Worm (Caenorhabditis elegans) whole organism, L1 larva: ENCODE results near the gene ZK381.62.

ENCODE experiments used
- C04F5.9 ChIP-seq: sonication (generic microtip); optimal IDR thresholded peaks from 2 replicates; lab custom pipeline; 2016; ENCODE audit warnings: missing genetic modification characterization, missing compliant biosample characterization
- C16A3.4 ChIP-seq: fragments of 150-350 bp; optimal IDR thresholded peaks from 2 replicates; lab custom pipeline; 2014; ENCODE audit warnings: missing biosample characterization, missing genetic modification characterization
- aha-1 ChIP-seq: fragments of 150-350 bp; optimal IDR thresholded peaks from 2 replicates; lab custom pipeline; 2014; ENCODE audit warnings: missing biosample characterization, missing genetic modification characterization
- ama-1 ChIP-seq: fragments of 150-350 bp; optimal IDR thresholded peaks from 2 replicates; lab custom pipeline; 2014
- ceh-82 ChIP-seq, 3 experiments: fragments of 150-350 bp in 1 of 3; sonication (generic microtip) in 2 of 3; optimal IDR thresholded peaks; 2 replicates each; lab custom pipeline; 2014 to 2017; ENCODE audit warnings: missing biosample characterization in 3 of 3, missing genetic modification characterization in 3 of 3
- dpl-1 ChIP-seq, 3 experiments: fragments of 150-350 bp in 2 of 3; sonication (generic microtip) in 1 of 3; optimal IDR thresholded peaks; 2 replicates each; lab custom pipeline; 2014 to 2017; ENCODE audit warnings: missing biosample characterization in 3 of 3, missing genetic modification characterization in 3 of 3, missing genetic modification reagents in 3 of 3
- dsc-1 ChIP-seq: sonication (generic microtip); optimal IDR thresholded peaks from 2 replicates; lab custom pipeline; 2016; ENCODE audit warnings: mild to moderate bottlenecking, missing genetic modification characterization, missing compliant biosample characterization
- efl-1 ChIP-seq, 4 experiments: fragments of 150-350 bp; optimal IDR thresholded peaks in 3 of 4; peaks in 1 of 4; 1 replicate in 1 of 4; 2 replicates in 3 of 4; lab custom pipeline; 2014; ENCODE audit warnings: missing biosample characterization in 2 of 4, missing genetic modification characterization in 2 of 4, missing genetic modification reagents in 2 of 4
- egl-13 ChIP-seq: sonication (generic microtip); optimal IDR thresholded peaks from 2 replicates; lab custom pipeline; 2016; ENCODE audit warnings: missing genotype, missing genetic modification reagents, missing genetic modification characterization, missing compliant biosample characterization
- egl-27 ChIP-seq, 2 experiments: fragments of 150-350 bp in 1 of 2; sonication (generic microtip); optimal IDR thresholded peaks; 3 replicates each; lab custom pipeline; 2017 to 2018; ENCODE audit warnings: missing biosample characterization in 2 of 2, missing genetic modification characterization in 2 of 2, missing genetic modification reagents in 2 of 2
- fos-1 ChIP-seq: fragments of 150-350 bp; optimal IDR thresholded peaks from 2 replicates; lab custom pipeline; 2014; ENCODE audit warnings: missing biosample characterization, missing genetic modification characterization
- hlh-17 ChIP-seq: fragments of 200-800 bp; sonication (Bioruptor generic); optimal IDR thresholded peaks from 2 replicates; lab custom pipeline; 2018; ENCODE audit warnings: missing genetic modification characterization, mild to moderate bottlenecking, missing compliant biosample characterization, moderate library complexity, borderline replicate concordance
- hpl-2 ChIP-seq: fragments of 150-350 bp; optimal IDR thresholded peaks from 2 replicates; lab custom pipeline; 2014; ENCODE audit warnings: missing biosample characterization, missing genetic modification reagents, missing genetic modification characterization
- irx-1 ChIP-seq: sonication (generic microtip); optimal IDR thresholded peaks from 2 replicates; lab custom pipeline; 2016; ENCODE audit warnings: missing genetic modification characterization, missing compliant biosample characterization
- lin-14 ChIP-seq: fragments of 200-800 bp; sonication (Bioruptor generic); optimal IDR thresholded peaks from 2 replicates; lab custom pipeline; 2018; ENCODE audit warnings: mild to moderate bottlenecking, missing genetic modification characterization, moderate library complexity, missing compliant biosample characterization
- lin-15B ChIP-seq: fragments of 150-350 bp; sonication (generic microtip); optimal IDR thresholded peaks from 3 replicates; lab custom pipeline; 2014; ENCODE audit warnings: missing biosample characterization, missing genetic modification characterization
- lin-35 ChIP-seq, 2 experiments: fragments of 150-350 bp; optimal IDR thresholded peaks; 2 replicates each; lab custom pipeline; 2014; ENCODE audit warnings: missing biosample characterization in 2 of 2, missing genetic modification characterization in 2 of 2, missing genetic modification reagents in 2 of 2
- lin-39 ChIP-seq: fragments of 150-350 bp; optimal IDR thresholded peaks from 2 replicates; lab custom pipeline; 2014; ENCODE audit warnings: missing biosample characterization, missing genetic modification reagents, missing genetic modification characterization
- lsy-2 ChIP-seq, 2 experiments: fragments of 150-350 bp; optimal IDR thresholded peaks; 2 replicates each; lab custom pipeline; 2014; ENCODE audit warnings: missing biosample characterization in 2 of 2, missing genetic modification characterization in 2 of 2
- mab-9 ChIP-seq: fragments of 200-800 bp; sonication (Bioruptor generic); IDR thresholded peaks from 2 replicates; pipeline ENCODE4 v1.3.6; 2022; ENCODE audit warnings: missing genetic modification reagents, missing genetic modification characterization, missing compliant biosample characterization
- mdl-1 ChIP-seq, 2 experiments: fragments of 150-350 bp; optimal IDR thresholded peaks; 2 replicates each; lab custom pipeline; 2014 to 2017; ENCODE audit warnings: missing biosample characterization in 2 of 2, missing genetic modification characterization in 2 of 2, inconsistent platforms in 1 of 2
- mep-1 ChIP-seq: fragments of 150-350 bp; optimal IDR thresholded peaks from 2 replicates; lab custom pipeline; 2014; ENCODE audit warnings: missing biosample characterization, missing genetic modification characterization
- nhr-11 ChIP-seq: fragments of 150-350 bp; optimal IDR thresholded peaks from 2 replicates; lab custom pipeline; 2014; ENCODE audit warnings: missing biosample characterization, missing genetic modification characterization
- nhr-12 ChIP-seq: sonication (generic microtip); optimal IDR thresholded peaks from 2 replicates; lab custom pipeline; 2017; ENCODE audit warnings: missing biosample characterization, missing genetic modification characterization
- nhr-19 ChIP-seq: fragments of 200-800 bp; sonication (Bioruptor generic); conservative IDR thresholded peaks from 2 replicates; pipeline ENCODE4 v1.3.6; 2022; ENCODE audit warnings: missing genetic modification characterization, missing compliant biosample characterization
- nhr-28 ChIP-seq: fragments of 150-350 bp; optimal IDR thresholded peaks from 2 replicates; lab custom pipeline; 2014; ENCODE audit warnings: missing biosample characterization, missing genetic modification characterization
- nhr-85 ChIP-seq: sonication (generic microtip); peaks from one replicate; lab custom pipeline; 2016; ENCODE audit warnings: missing genetic modification characterization, inconsistent platforms, missing compliant biosample characterization
- nhr-90 ChIP-seq: sonication (generic microtip); optimal IDR thresholded peaks from 2 replicates; lab custom pipeline; 2016; ENCODE audit warnings: mild to moderate bottlenecking, missing genetic modification characterization, missing compliant biosample characterization; ENCODE audit not compliant: poor library complexity
- rnt-1 ChIP-seq: sonication (generic microtip); optimal IDR thresholded peaks from 2 replicates; lab custom pipeline; 2016; ENCODE audit warnings: mild to moderate bottlenecking, missing genetic modification characterization, moderate library complexity, missing compliant biosample characterization
- skn-1 ChIP-seq: fragments of 150-350 bp; optimal IDR thresholded peaks from 2 replicates; lab custom pipeline; 2014; ENCODE audit warnings: missing biosample characterization, missing genetic modification characterization
- sup-37 ChIP-seq: fragments of 200-800 bp; sonication (Bioruptor generic); optimal IDR thresholded peaks from 2 replicates; lab custom pipeline; 2018; ENCODE audit warnings: mild to moderate bottlenecking, missing genetic modification characterization, missing compliant biosample characterization
- swsn-7 ChIP-seq: sonication (generic microtip); optimal IDR thresholded peaks from 2 replicates; lab custom pipeline; 2016; ENCODE audit warnings: missing genetic modification characterization, missing compliant biosample characterization
- tlp-1 ChIP-seq: fragments of 150-350 bp; optimal IDR thresholded peaks from 2 replicates; lab custom pipeline; 2014; ENCODE audit warnings: missing biosample characterization, missing genetic modification characterization
- unc-130 ChIP-seq: fragments of 150-350 bp; optimal IDR thresholded peaks from 2 replicates; lab custom pipeline; 2017; ENCODE audit warnings: missing biosample characterization, missing genetic modification characterization, inconsistent platforms
- unc-30 ChIP-seq: sonication (generic microtip); optimal IDR thresholded peaks from 2 replicates; lab custom pipeline; 2017; ENCODE audit warnings: missing biosample characterization, missing genetic modification characterization
- zip-4 ChIP-seq: fragments of 200-800 bp; sonication (Bioruptor generic); optimal IDR thresholded peaks from 2 replicates; lab custom pipeline; 2018; ENCODE audit warnings: mild to moderate bottlenecking, missing genetic modification characterization, moderate library complexity, missing compliant biosample characterization
- ztf-4 ChIP-seq: fragments of 150-350 bp; optimal IDR thresholded peaks from 2 replicates; lab custom pipeline; 2014; ENCODE audit warnings: missing biosample characterization, missing genetic modification characterization

ZK381.62 gene

ce11 chrIV:6977089-6977558 is 6.0 kb upstream of the ZK381.62 start, which contains the start of the genes pgl-1 and him-3:
TSS of gene pgl-1 (minus strand) at chrIV:6977318.
TSS of gene him-3 (plus strand) at chrIV:6977508.
- TF ChIP-seq lsy-2 (tag; optimal IDR thresholded peaks at IDR 0.05; lab: Kevin White, UChicago) (no peak), skn-1 (tag; lab: Kevin White, UChicago) (no peak), lin-39 (tag; lab: Kevin White, UChicago) (no peak), fos-1 (tag; lab: Kevin White, UChicago) (no peak), nhr-28 (no peak), lin-15B (tag; lab: Kevin White, UChicago) (no peak), mdl-1 (tag; optimal IDR thresholded peaks at IDR 0.05; lab: Kevin White, UChicago) (no peak), C04F5.9 (tag; lab: Kevin White, UChicago) (no peak), aha-1 (tag; lab: Kevin White, UChicago) (no peak), ztf-4 (no peak), nhr-85 (no peak), lin-14 (no peak), zip-4 (GFP tag; lab: Kevin White, UChicago) (no peak), egl-27 (tag; optimal IDR thresholded peaks at IDR 0.05; lab: Kevin White, UChicago) (no peak), efl-1 (optimal IDR thresholded peaks at IDR 0.05; lab: Kevin White, UChicago) (no peak), efl-1 (GFP tag; optimal IDR thresholded peaks at IDR 0.05 in 1 of 2; lab: Kevin White, UChicago) (no peak)
- TF ChIP-seq, all 84 proteins: peak for 0

ce11 chrIV:6974162-6974938 is 3.2 kb upstream of the ZK381.62 start:
- TF ChIP-seq tlp-1 (no peak), sup-37 (GFP tag; lab: Kevin White, UChicago) (no peak), lin-39 (tag; lab: Kevin White, UChicago) (no peak), egl-13 (tag; lab: Kevin White, UChicago) (no peak), hpl-2 (GFP tag; lab: Kevin White, UChicago) (no peak), ceh-82 (tag; optimal IDR thresholded peaks at IDR 0.05; lab: Kevin White, UChicago) (no peak), nhr-90 (tag; lab: Kevin White, UChicago) (no peak), lin-14 (no peak), dsc-1 (no peak), ama-1 (lab: Kevin White, UChicago) (no peak), swsn-7 (tag; lab: Kevin White, UChicago) (no peak), mep-1 (tag; lab: Kevin White, UChicago) (no peak), unc-130 (tag; lab: Kevin White, UChicago) (no peak), nhr-11 (no peak), irx-1 (tag; lab: Kevin White, UChicago) (no peak)

DNA sequence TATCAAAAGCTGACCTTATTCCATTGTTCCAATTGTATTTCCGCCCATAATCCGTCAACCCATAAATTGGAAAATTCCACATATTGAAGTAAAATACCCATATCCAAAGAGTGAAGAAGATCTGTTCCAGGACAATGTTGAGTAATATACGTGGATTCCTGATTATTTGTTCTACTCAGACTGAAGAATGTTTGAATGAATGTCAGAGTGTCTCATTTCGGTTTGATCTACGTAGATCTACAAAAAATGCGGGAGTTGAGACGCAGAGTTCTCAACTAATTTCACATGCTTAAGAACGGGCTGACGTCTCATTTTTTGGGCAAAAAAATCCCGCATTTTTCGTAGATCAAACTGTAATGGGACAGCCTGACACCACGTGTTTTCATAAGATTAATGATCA is 1.3 kb upstream of the ZK381.62 start, which contains the start of gene nhr-249:
Gene nhr-249 (minus strand): TSS at position 101 of the 400 bp plus-strand sequence.
- no peak for TF ChIP-seq sup-37 (GFP tag; lab: Kevin White, UChicago)
- no peak for TF ChIP-seq rnt-1 (tag; lab: Kevin White, UChicago)
- no peak for TF ChIP-seq nhr-12 (tag; lab: Kevin White, UChicago)
- TF ChIP-seq C16A3.4 (tag; lab: Kevin White, UChicago), result no peak
- no peak for TF ChIP-seq nhr-19
- TF ChIP-seq hlh-17 (GFP tag; lab: Kevin White, UChicago), result no peak
- TF ChIP-seq hpl-2 (GFP tag; lab: Kevin White, UChicago), result no peak
- TF ChIP-seq lin-35 (GFP tag; optimal IDR thresholded peaks at IDR 0.05; lab: Kevin White, UChicago), result no peak
- TF ChIP-seq dpl-1 (GFP tag; optimal IDR thresholded peaks at IDR 0.05; lab: Kevin White, UChicago), result no peak
- TF ChIP-seq egl-13 (tag; lab: Kevin White, UChicago), result no peak
- TF ChIP-seq mab-9, result no peak
- no peak for TF ChIP-seq unc-30 (tag; lab: Kevin White, UChicago)
- no peak for TF ChIP-seq ama-1 (lab: Kevin White, UChicago)
- TF ChIP-seq aha-1 (tag; lab: Kevin White, UChicago), result no peak
- TF ChIP-seq, all 84 proteins: peak for 0
